Fruit fly (Drosophila melanogaster): ENCODE measurements around the gene CG17361.
A peak's percentile ranks its signal among the peaks of the same experiment; 100 is the strongest.

The CG17361 gene

dm6 chr3L:13996437-13996836 lies 554 bp upstream of the CG17361 start:
- TF ChIP-seq Eip78C (GFP tag) = peak; percentile 46
- TF ChIP-seq CG3032 (tag; optimal IDR thresholded peaks at IDR 0.05) = no peak

- TF ChIP-seq CG3919 (GFP tag; optimal IDR thresholded peaks at IDR 0.05) (no peak), CG6808 (GFP tag; optimal IDR thresholded peaks at IDR 0.05) (no peak), CG11762 (GFP tag; optimal IDR thresholded peaks at IDR 0.05; ENCODE audit: insufficient read depth) (no peak), CG8319 (GFP tag; optimal IDR thresholded peaks at IDR 0.05) (no peak), ss (GFP tag; optimal IDR thresholded peaks at IDR 0.05) (no peak), acj6 (GFP tag; optimal IDR thresholded peaks at IDR 0.05) (no peak), Sox15 (GFP tag; optimal IDR thresholded peaks at IDR 0.05) (no peak), Hr38 (GFP tag; optimal IDR thresholded peaks at IDR 0.05) (no peak), Lpt (GFP tag; optimal IDR thresholded peaks at IDR 0.05) (no peak), Smox (GFP tag; optimal IDR thresholded peaks at IDR 0.05) (no peak), Sox102F (GFP tag; optimal IDR thresholded peaks at IDR 0.05) (no peak)
These were observed 2.2 kb downstream of the CG17361 start, which contains the start of gene CG17359 for dm6 chr3L:13999204-13999603. TSS of gene CG17359 (minus strand) at chr3L:13999251.

- TF ChIP-seq CG10669 (GFP tag; optimal IDR thresholded peaks at IDR 0.05) = no peak
- no peak for TF ChIP-seq lz (GFP tag; optimal IDR thresholded peaks at IDR 0.05)
- peak; percentile 45 for TF ChIP-seq CG6854 (GFP tag; optimal IDR thresholded peaks at IDR 0.05)
- no peak for TF ChIP-seq Blimp-1 (GFP tag; optimal IDR thresholded peaks at IDR 0.05)
- no peak for TF ChIP-seq CG6792 (GFP tag; optimal IDR thresholded peaks at IDR 0.05)
- TF ChIP-seq Eip78C (GFP tag) = peak; percentile 23
- TF ChIP-seq CG4318 (GFP tag; optimal IDR thresholded peaks at IDR 0.05) = no peak
- TF ChIP-seq fkh (GFP tag; optimal IDR thresholded peaks at IDR 0.05) = peak; percentile 56
- TF ChIP-seq CG6163 (GFP tag; IDR thresholded peaks at IDR 0.05) = 0 out of 3 replicates have a peak, but pooled peaks have one; percentile 8
- TF ChIP-seq CG3032 (tag; optimal IDR thresholded peaks at IDR 0.05) = peak; percentile 1
- no peak for TF ChIP-seq Smox (GFP tag; optimal IDR thresholded peaks at IDR 0.05)
- TF ChIP-seq Gug (GFP tag; IDR thresholded peaks at IDR 0.05) = no peak
These were observed 4.9 kb downstream of the CG17361 start, which contains the start of the genes Nprl3 and upSET for dm6 chr3L:14001658-14002523. TSS of gene Nprl3 (minus strand) at chr3L:14001880. TSS of gene upSET (plus strand) at chr3L:14002127.

dm6 chr3L:14002524-14003135 lies 5.6 kb downstream of the CG17361 start:
- TF ChIP-seq CG6808 (GFP tag; optimal IDR thresholded peaks at IDR 0.05) (no peak), CG31627 (GFP tag; optimal IDR thresholded peaks at IDR 0.05) (no peak), dac (GFP tag; optimal IDR thresholded peaks at IDR 0.05) (no peak), Ets96B (tag; optimal IDR thresholded peaks at IDR 0.05) (no peak), Eip78C (GFP tag) (peak; percentile 26), ss (GFP tag; optimal IDR thresholded peaks at IDR 0.05) (peak; percentile 4 to 22), fd59A (GFP tag; optimal IDR thresholded peaks at IDR 0.05) (no peak), CG6792 (GFP tag; optimal IDR thresholded peaks at IDR 0.05) (no peak), pdm3 (GFP tag; optimal IDR thresholded peaks at IDR 0.05) (no peak), Smox (GFP tag; optimal IDR thresholded peaks at IDR 0.05) (no peak), vri (GFP tag; optimal IDR thresholded peaks at IDR 0.05) (peak; percentile 41), CG15336 (GFP tag; IDR thresholded peaks at IDR 0.05) (peak; percentile 33; the same call in 1 of the 2 replicates), Sox14 (GFP tag; optimal IDR thresholded peaks at IDR 0.05) (peak; percentile 28), CG6163 (GFP tag; IDR thresholded peaks at IDR 0.05) (peak; percentile 98), dsx (GFP tag; optimal IDR thresholded peaks at IDR 0.05; ENCODE audit: poor library complexity, severe bottlenecking) (peak; percentile 31), CG3919 (GFP tag; optimal IDR thresholded peaks at IDR 0.05) (peak; percentile 5), Eip75B (GFP tag; optimal IDR thresholded peaks at IDR 0.05) (no peak), CG1621 (tag; optimal IDR thresholded peaks at IDR 0.05) (peak; percentile 34), CG9139 (GFP tag; optimal IDR thresholded peaks at IDR 0.05) (no peak), svp (GFP tag) (no peak), eg (GFP tag; IDR thresholded peaks at IDR 0.05) (no peak), Lpt (GFP tag; optimal IDR thresholded peaks at IDR 0.05) (peak; percentile 12), lz (GFP tag; optimal IDR thresholded peaks at IDR 0.05) (no peak), CG34406 (GFP tag; optimal IDR thresholded peaks at IDR 0.05) (no peak), CG10631 (GFP tag; optimal IDR thresholded peaks at IDR 0.05) (no peak), achi (GFP tag; optimal IDR thresholded peaks at IDR 0.05) (no peak), CG7368 (GFP tag; optimal IDR thresholded peaks at IDR 0.05) (no peak), CG10669 (GFP tag; optimal IDR thresholded peaks at IDR 0.05) (no peak), fkh (GFP tag; optimal IDR thresholded peaks at IDR 0.05) (no peak)

Data from whole organism, prepupa.